Fruit fly (Drosophila melanogaster): ENCODE data around the gene Prp16.

Gene Prp16

DNA sequence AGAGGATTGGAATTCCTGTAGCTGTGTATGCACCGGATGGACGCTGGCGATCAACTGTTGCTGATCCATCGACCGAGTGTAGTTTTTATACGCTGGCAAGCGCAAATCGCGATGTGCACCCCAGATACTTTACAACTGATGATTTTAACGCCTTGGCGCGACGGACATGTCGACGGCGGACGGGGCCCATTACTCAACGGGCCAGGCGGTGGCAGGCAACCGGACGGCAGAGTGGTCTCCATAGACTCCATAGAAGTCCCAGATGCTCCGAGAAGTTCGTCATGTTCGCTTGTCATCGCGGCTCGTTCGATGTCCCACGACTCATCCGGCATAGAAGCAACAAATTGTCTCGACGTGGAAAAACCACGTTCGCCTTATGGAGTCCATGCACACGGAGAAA is 9.2 kb upstream of the Prp16 start, which contains the start of gene CG13403:
TSS of gene CG13403 (minus strand) at position 101 of the 400 bp plus-strand sequence.
- TF ChIP-seq ovo (GFP tag; optimal IDR thresholded peaks at IDR 0.05), result no peak
- TF ChIP-seq CG12768 (GFP tag; optimal IDR thresholded peaks at IDR 0.05), result no peak
- TF ChIP-seq kay (GFP tag; ENCODE audit: borderline replicate concordance), result no peak
- TF ChIP-seq CG5204 (GFP tag; optimal IDR thresholded peaks at IDR 0.05), result no peak
- no peak for TF ChIP-seq Hr96 (GFP tag; optimal IDR thresholded peaks at IDR 0.05)
- no peak for TF ChIP-seq toe (GFP tag; optimal IDR thresholded peaks at IDR 0.05)
- TF ChIP-seq Crg-1 (GFP tag; optimal IDR thresholded peaks at IDR 0.05), result no peak
- no peak for TF ChIP-seq CG7045 (GFP tag; optimal IDR thresholded peaks at IDR 0.05)
- no peak for TF ChIP-seq CG33017 (tag; optimal IDR thresholded peaks at IDR 0.05)
- TF ChIP-seq tj (GFP tag; optimal IDR thresholded peaks at IDR 0.05), result no peak
- no peak for TF ChIP-seq bab1 (GFP tag; optimal IDR thresholded peaks at IDR 0.05)
- TF ChIP-seq Mnt (GFP tag; optimal IDR thresholded peaks at IDR 0.05), result no peak
- TF ChIP-seq CG7101 (tag; optimal IDR thresholded peaks at IDR 0.05), result no peak

DNA sequence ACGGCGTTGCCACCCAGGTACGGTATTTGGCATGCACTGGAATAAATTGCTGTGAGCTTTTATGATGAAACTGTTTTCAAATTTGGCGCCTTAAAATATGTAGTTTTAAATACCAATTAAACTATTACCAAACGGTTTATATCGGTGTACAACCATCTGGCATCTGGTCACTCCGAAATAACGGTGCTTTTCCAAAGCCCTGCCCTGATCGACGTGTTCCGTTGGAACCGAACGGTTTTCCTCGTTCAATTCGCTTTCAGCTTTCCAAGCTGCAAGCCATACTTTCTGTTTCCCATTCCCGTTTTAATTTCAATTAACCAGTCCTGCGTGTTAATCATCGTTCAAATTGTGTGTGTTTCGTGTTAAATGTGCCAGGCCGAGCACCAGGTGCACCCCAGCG is 8.1 kb upstream of the Prp16 start, which contains the start of gene yl:
TSS of gene yl (plus strand) at position 202 of the 400 bp plus-strand sequence.
- TF ChIP-seq cnc (optimal IDR thresholded peaks at IDR 0.05) (no peak), ovo (GFP tag; optimal IDR thresholded peaks at IDR 0.05) (peak; percentile 93), CG7045 (GFP tag; optimal IDR thresholded peaks at IDR 0.05) (no peak)

DNA sequence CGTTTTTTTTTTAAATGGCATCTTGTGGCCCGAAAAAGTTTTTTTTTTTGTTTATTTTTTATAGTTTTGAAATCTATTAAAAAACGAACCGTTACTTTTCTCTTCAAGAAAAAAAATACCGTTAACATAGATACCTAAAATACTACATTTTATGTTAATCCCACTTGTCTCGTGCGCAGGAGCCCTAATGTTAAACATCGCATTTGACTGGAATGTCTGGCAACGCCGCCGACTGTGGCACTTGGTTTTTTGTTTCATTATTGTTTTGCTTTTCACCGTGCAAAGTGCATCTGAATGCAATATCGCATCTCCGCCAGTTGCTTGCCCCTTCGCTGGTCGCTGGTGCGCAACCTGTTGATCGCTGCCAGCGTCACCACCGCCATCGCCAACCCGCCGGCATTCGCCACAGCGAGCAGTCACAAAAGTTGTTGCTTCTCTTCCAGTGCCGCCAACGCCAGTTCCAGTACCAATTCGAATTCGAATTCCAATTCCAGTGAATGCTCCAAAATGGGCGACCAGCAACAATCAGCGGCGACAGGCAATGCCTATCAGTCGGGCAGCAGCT is 1.1 kb upstream of the Prp16 start, which contains the start of gene CG11590:
TSS of gene CG11590 (plus strand) at position 212 of the 565 bp plus-strand sequence.
- TF ChIP-seq kay (GFP tag; ENCODE audit: borderline replicate concordance) (no peak), bab1 (GFP tag; optimal IDR thresholded peaks at IDR 0.05) (peak; percentile 38)

DNA sequence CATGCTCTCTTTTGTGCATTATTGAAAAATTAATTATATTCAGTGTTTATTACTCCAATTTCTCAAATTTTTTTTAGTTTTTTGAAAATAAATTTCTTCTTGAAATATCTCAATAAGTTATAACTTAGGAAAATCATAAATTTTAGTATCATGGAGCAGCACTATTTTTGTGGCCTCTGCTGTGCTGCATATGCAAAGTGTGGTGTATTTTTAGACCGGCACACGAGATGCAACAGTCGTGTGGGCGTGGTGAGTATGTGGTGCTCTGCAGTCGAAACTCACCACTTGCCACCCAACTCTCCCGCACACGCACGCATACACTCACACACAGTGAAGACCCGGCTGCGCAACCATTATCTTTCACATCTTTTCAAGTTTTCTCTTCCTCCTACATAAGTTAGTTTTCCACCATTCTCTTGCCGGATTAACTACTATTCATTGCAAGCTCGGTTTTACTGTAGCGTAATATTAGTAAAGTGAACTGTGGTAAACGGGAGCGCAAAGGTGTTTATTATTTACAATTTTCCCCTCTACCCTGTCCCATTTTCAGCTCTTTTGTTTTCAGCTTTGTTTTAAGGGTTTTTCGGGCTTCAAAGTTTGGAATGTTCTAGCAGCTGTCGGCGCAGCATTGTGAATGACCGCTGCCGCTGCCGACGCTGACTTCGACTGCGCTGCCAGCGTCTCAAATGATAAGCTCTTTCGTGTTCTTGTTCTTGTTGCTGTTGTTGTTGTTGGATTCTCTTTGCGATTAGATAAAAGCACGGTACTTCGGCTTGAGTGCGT is 7.5 kb downstream of the Prp16 start:
- TF ChIP-seq CG14711 (tag; optimal IDR thresholded peaks at IDR 0.05) (peak; percentile 28), Clk (GFP tag; optimal IDR thresholded peaks at IDR 0.05) (no peak), Mnt (GFP tag; optimal IDR thresholded peaks at IDR 0.05) (no peak), cic (GFP tag; optimal IDR thresholded peaks at IDR 0.05) (no peak), tj (GFP tag; optimal IDR thresholded peaks at IDR 0.05) (no peak), ovo (GFP tag; optimal IDR thresholded peaks at IDR 0.05) (no peak), kay (GFP tag; ENCODE audit: borderline replicate concordance) (peak; percentile 72), CG5204 (GFP tag; optimal IDR thresholded peaks at IDR 0.05) (no peak), cnc (optimal IDR thresholded peaks at IDR 0.05) (no peak), Crg-1 (GFP tag; optimal IDR thresholded peaks at IDR 0.05) (no peak), bab1 (GFP tag; optimal IDR thresholded peaks at IDR 0.05) (peak; percentile 39), CG11617 (GFP tag; optimal IDR thresholded peaks at IDR 0.05) (peak; percentile 36), Hr96 (GFP tag; optimal IDR thresholded peaks at IDR 0.05) (peak; percentile 42), pad (GFP tag; optimal IDR thresholded peaks at IDR 0.05) (peak; percentile 26), CG7045 (GFP tag; optimal IDR thresholded peaks at IDR 0.05) (peak; percentile 58), CG33017 (tag; optimal IDR thresholded peaks at IDR 0.05) (peak; percentile 41), CG1620 (GFP tag; optimal IDR thresholded peaks at IDR 0.05) (no peak), CG7101 (tag; optimal IDR thresholded peaks at IDR 0.05) (no peak), toe (GFP tag; optimal IDR thresholded peaks at IDR 0.05) (peak; percentile 12), CG12768 (GFP tag; optimal IDR thresholded peaks at IDR 0.05) (no peak)

DNA sequence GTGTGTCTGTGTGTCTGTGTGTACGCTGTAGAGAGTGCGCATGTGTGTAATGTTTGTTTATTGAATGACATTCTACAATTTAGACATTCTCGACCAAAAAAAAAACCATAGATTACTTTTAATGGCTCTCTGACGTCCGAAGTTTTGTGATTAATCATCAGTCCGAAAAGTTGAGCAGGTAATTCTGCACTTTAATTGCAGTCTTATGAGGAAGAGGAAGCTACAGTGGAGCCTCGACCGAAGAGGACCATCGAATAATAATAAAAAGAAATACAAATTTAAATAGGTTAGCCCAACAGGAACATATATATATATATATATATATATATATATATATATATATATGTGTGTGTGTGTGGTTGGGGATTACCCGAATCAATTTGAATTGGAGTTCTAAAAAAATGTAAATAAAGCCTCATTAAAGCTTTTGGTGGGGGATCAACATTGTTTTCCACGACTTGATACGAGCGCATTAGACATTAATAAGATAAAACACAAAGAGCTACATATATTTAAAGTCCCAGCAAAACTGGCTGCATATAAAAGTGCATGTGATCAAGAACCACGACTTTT is 8.1 kb downstream of the Prp16 start:
- TF ChIP-seq CG11617 (GFP tag; optimal IDR thresholded peaks at IDR 0.05) (no peak), kay (GFP tag; ENCODE audit: borderline replicate concordance) (no peak), Hr96 (GFP tag; optimal IDR thresholded peaks at IDR 0.05) (peak; percentile 18), Crg-1 (GFP tag; optimal IDR thresholded peaks at IDR 0.05) (no peak)

DNA sequence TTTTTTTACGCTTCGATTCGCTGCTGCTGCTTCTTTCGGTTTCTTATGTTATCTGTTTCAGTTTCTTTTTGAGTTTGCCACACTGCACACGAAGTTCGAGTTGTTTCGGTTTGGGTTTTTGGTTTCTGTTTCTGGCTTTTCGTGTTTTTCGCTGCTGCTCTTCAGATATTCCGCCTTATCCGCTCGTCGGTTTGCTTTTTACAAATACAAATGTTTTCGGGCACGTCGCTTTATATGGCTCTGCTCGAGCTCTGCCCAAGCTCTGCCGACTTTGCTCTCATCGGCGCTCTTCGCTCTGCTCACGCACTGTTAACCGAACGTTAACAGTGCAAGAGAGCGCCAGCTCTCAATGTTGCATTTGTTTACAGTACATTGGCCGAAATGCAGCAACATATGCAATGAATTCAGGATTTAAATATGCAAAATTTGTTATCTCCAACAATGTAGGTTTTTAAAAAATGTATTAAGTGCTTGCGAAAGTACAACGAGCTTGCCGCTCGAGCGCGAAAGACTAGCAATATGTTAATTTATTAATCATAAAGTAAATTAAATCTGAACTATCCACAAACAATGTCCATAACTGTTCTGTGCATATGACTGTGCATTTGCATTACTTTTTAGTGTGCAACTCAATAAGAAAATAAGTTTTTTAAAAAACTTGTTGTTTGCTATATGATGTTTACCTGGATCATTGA is 10.2 kb downstream of the Prp16 start:
- TF ChIP-seq tj (GFP tag; optimal IDR thresholded peaks at IDR 0.05) (peak; percentile 1), Mnt (GFP tag; optimal IDR thresholded peaks at IDR 0.05) (no peak)

Data from whole organism, adult.